Worm (Caenorhabditis elegans) whole organism, L1 larva: ENCODE results near the gene sysm-1.
A peak's percentile ranks its signal among the peaks of the same experiment; 100 is the strongest.

Experiments used
- C16A3.4 ChIP-seq: fragments of 150-350 bp; optimal IDR thresholded peaks from 2 replicates; lab custom pipeline; 2014; ENCODE audit warnings: missing biosample characterization, missing genetic modification characterization
- C34B4.2 ChIP-seq: sonication (generic microtip); optimal IDR thresholded peaks from 2 replicates; lab custom pipeline; 2017; ENCODE audit warnings: mild to moderate bottlenecking, missing genetic modification characterization, missing compliant biosample characterization
- F16B12.6 ChIP-seq: fragments of 150-350 bp; optimal IDR thresholded peaks from 2 replicates; lab custom pipeline; 2014; ENCODE audit warnings: missing biosample characterization, missing genetic modification characterization
- Y116A8C.19 ChIP-seq: sonication (generic microtip); optimal IDR thresholded peaks from 2 replicates; lab custom pipeline; 2016; ENCODE audit warnings: missing compliant biosample characterization, missing genetic modification characterization, borderline replicate concordance
- aha-1 ChIP-seq: fragments of 150-350 bp; optimal IDR thresholded peaks from 2 replicates; lab custom pipeline; 2014; ENCODE audit warnings: missing biosample characterization, missing genetic modification characterization
- aly-2 ChIP-seq: fragments of 150-350 bp; optimal IDR thresholded peaks from 2 replicates; lab custom pipeline; 2014; ENCODE audit warnings: missing biosample characterization, missing genetic modification characterization
- ama-1 ChIP-seq: fragments of 150-350 bp; optimal IDR thresholded peaks from 2 replicates; lab custom pipeline; 2014
- blmp-1 ChIP-seq: fragments of 150-350 bp; optimal IDR thresholded peaks from 2 replicates; lab custom pipeline; 2014; ENCODE audit warnings: missing biosample characterization, missing genetic modification characterization
- ceh-63 ChIP-seq: fragments of 200-800 bp; sonication (Bioruptor generic); optimal IDR thresholded peaks from 2 replicates; lab custom pipeline; 2018; ENCODE audit warnings: mild to moderate bottlenecking, missing genetic modification characterization, missing compliant biosample characterization
- ceh-82 ChIP-seq, 3 experiments: fragments of 150-350 bp in 1 of 3; sonication (generic microtip) in 2 of 3; optimal IDR thresholded peaks; 2 replicates each; lab custom pipeline; 2014 to 2017; ENCODE audit warnings: missing biosample characterization in 3 of 3, missing genetic modification characterization in 3 of 3
- ceh-88 ChIP-seq: fragments of 200-800 bp; sonication (Bioruptor generic); IDR thresholded peaks from 2 replicates; pipeline ENCODE4 v1.3.6; 2022; ENCODE audit warnings: missing genetic modification characterization, missing compliant biosample characterization
- ces-1 ChIP-seq: fragments of 150-350 bp; optimal IDR thresholded peaks from 2 replicates; lab custom pipeline; 2014; ENCODE audit warnings: missing biosample characterization, missing genetic modification reagents, missing genetic modification characterization
- dsc-1 ChIP-seq: sonication (generic microtip); optimal IDR thresholded peaks from 2 replicates; lab custom pipeline; 2016; ENCODE audit warnings: mild to moderate bottlenecking, missing genetic modification characterization, missing compliant biosample characterization
- efl-3 ChIP-seq: fragments of 200-800 bp; sonication (Bioruptor generic); optimal IDR thresholded peaks from 2 replicates; lab custom pipeline; 2018; ENCODE audit warnings: mild to moderate bottlenecking, missing genetic modification characterization, missing compliant biosample characterization
- elt-2 ChIP-seq: sonication (generic microtip); optimal IDR thresholded peaks from 2 replicates; lab custom pipeline; 2016; ENCODE audit warnings: missing genetic modification characterization, mild to moderate bottlenecking, inconsistent platforms, missing compliant biosample characterization, missing genetic modification reagents
- fkh-10 ChIP-seq: sonication (generic microtip); optimal IDR thresholded peaks from 2 replicates; lab custom pipeline; 2017; ENCODE audit warnings: missing biosample characterization, missing genetic modification reagents, missing genetic modification characterization
- fkh-4 ChIP-seq: sonication (generic microtip); optimal IDR thresholded peaks from 2 replicates; lab custom pipeline; 2016; ENCODE audit warnings: missing compliant biosample characterization, missing genetic modification characterization, borderline replicate concordance
- fkh-8 ChIP-seq: sonication (generic microtip); optimal IDR thresholded peaks from 2 replicates; lab custom pipeline; 2016; ENCODE audit warnings: mild to moderate bottlenecking, missing genetic modification characterization, missing compliant biosample characterization
- fos-1 ChIP-seq: fragments of 150-350 bp; optimal IDR thresholded peaks from 2 replicates; lab custom pipeline; 2014; ENCODE audit warnings: missing biosample characterization, missing genetic modification characterization
- grh-1 ChIP-seq: fragments of 200-800 bp; sonication (Bioruptor generic); IDR thresholded peaks from 2 replicates; pipeline ENCODE4 v1.3.6; 2022; ENCODE audit warnings: missing genetic modification reagents, missing genetic modification characterization, missing compliant biosample characterization
- hlh-4 ChIP-seq: sonication (generic microtip); optimal IDR thresholded peaks from 2 replicates; lab custom pipeline; 2016; ENCODE audit warnings: mild to moderate bottlenecking, missing genetic modification characterization, missing compliant biosample characterization
- irx-1 ChIP-seq: sonication (generic microtip); optimal IDR thresholded peaks from 2 replicates; lab custom pipeline; 2016; ENCODE audit warnings: missing genetic modification characterization, missing compliant biosample characterization
- isw-1 ChIP-seq: fragments of 200-800 bp; sonication (Bioruptor generic); IDR thresholded peaks from 2 replicates; pipeline ENCODE4 v1.3.6; 2022; ENCODE audit warnings: missing genetic modification characterization, missing compliant biosample characterization
- jun-1 ChIP-seq: fragments of 150-350 bp; optimal IDR thresholded peaks from 2 replicates; lab custom pipeline; 2014; ENCODE audit warnings: missing biosample characterization, missing genetic modification reagents, missing genetic modification characterization
- lin-13 ChIP-seq: fragments of 150-350 bp; optimal IDR thresholded peaks from 2 replicates; lab custom pipeline; 2014; ENCODE audit warnings: missing biosample characterization, missing genetic modification reagents, missing genetic modification characterization
- lir-3 ChIP-seq: sonication (generic microtip); optimal IDR thresholded peaks from 2 replicates; lab custom pipeline; 2016; ENCODE audit warnings: mild to moderate bottlenecking, missing genetic modification characterization, moderate library complexity, missing compliant biosample characterization; ENCODE audit not compliant: poor library complexity
- mab-9 ChIP-seq: fragments of 200-800 bp; sonication (Bioruptor generic); IDR thresholded peaks from 2 replicates; pipeline ENCODE4 v1.3.6; 2022; ENCODE audit warnings: missing genetic modification reagents, missing genetic modification characterization, missing compliant biosample characterization
- mdl-1 ChIP-seq, 2 experiments: fragments of 150-350 bp; optimal IDR thresholded peaks; 2 replicates each; lab custom pipeline; 2014 to 2017; ENCODE audit warnings: missing biosample characterization in 2 of 2, missing genetic modification characterization in 2 of 2, inconsistent platforms in 1 of 2
- mef-2 ChIP-seq: fragments of 150-350 bp; optimal IDR thresholded peaks from 2 replicates; lab custom pipeline; 2014; ENCODE audit warnings: missing biosample characterization, missing genetic modification characterization
- nhr-12 ChIP-seq: sonication (generic microtip); optimal IDR thresholded peaks from 2 replicates; lab custom pipeline; 2017; ENCODE audit warnings: missing biosample characterization, missing genetic modification characterization
- nhr-19 ChIP-seq: fragments of 200-800 bp; sonication (Bioruptor generic); conservative IDR thresholded peaks from 2 replicates; pipeline ENCODE4 v1.3.6; 2022; ENCODE audit warnings: missing genetic modification characterization, missing compliant biosample characterization
- nhr-20 ChIP-seq: sonication (generic microtip); optimal IDR thresholded peaks from 2 replicates; lab custom pipeline; 2016; ENCODE audit warnings: mild to moderate bottlenecking, missing genetic modification characterization, missing compliant biosample characterization
- nhr-237 ChIP-seq: fragments of 150-350 bp; optimal IDR thresholded peaks from 2 replicates; lab custom pipeline; 2014; ENCODE audit warnings: missing biosample characterization, missing genetic modification characterization
- nhr-76 ChIP-seq: sonication (generic microtip); optimal IDR thresholded peaks from 2 replicates; lab custom pipeline; 2017; ENCODE audit warnings: missing biosample characterization, missing genetic modification characterization
- nhr-84 ChIP-seq: sonication (generic microtip); optimal IDR thresholded peaks from 2 replicates; lab custom pipeline; 2017; ENCODE audit warnings: missing biosample characterization, missing genetic modification characterization
- nhr-85 ChIP-seq: sonication (generic microtip); peaks from one replicate; lab custom pipeline; 2016; ENCODE audit warnings: missing genetic modification characterization, inconsistent platforms, missing compliant biosample characterization
- nhr-90 ChIP-seq: sonication (generic microtip); optimal IDR thresholded peaks from 2 replicates; lab custom pipeline; 2016; ENCODE audit warnings: mild to moderate bottlenecking, missing genetic modification characterization, missing compliant biosample characterization; ENCODE audit not compliant: poor library complexity
- pax-3 ChIP-seq: fragments of 200-800 bp; sonication (Bioruptor generic); optimal IDR thresholded peaks from 2 replicates; lab custom pipeline; 2018; ENCODE audit warnings: mild to moderate bottlenecking, missing genetic modification characterization, moderate library complexity, missing compliant biosample characterization
- rnt-1 ChIP-seq: sonication (generic microtip); optimal IDR thresholded peaks from 2 replicates; lab custom pipeline; 2016; ENCODE audit warnings: mild to moderate bottlenecking, missing genetic modification characterization, moderate library complexity, missing compliant biosample characterization
- skn-1 ChIP-seq: fragments of 150-350 bp; optimal IDR thresholded peaks from 2 replicates; lab custom pipeline; 2014; ENCODE audit warnings: missing biosample characterization, missing genetic modification characterization
- snpc-4 ChIP-seq: fragments of 150-350 bp; optimal IDR thresholded peaks from 2 replicates; lab custom pipeline; 2014; ENCODE audit warnings: missing biosample characterization, missing genetic modification characterization
- sox-4 ChIP-seq: sonication (generic microtip); optimal IDR thresholded peaks from 2 replicates; lab custom pipeline; 2016; ENCODE audit warnings: missing genetic modification characterization, missing compliant biosample characterization
- sup-37 ChIP-seq: fragments of 200-800 bp; sonication (Bioruptor generic); optimal IDR thresholded peaks from 2 replicates; lab custom pipeline; 2018; ENCODE audit warnings: mild to moderate bottlenecking, missing genetic modification characterization, missing compliant biosample characterization
- swsn-7 ChIP-seq: sonication (generic microtip); optimal IDR thresholded peaks from 2 replicates; lab custom pipeline; 2016; ENCODE audit warnings: missing genetic modification characterization, missing compliant biosample characterization
- tbx-2 ChIP-seq: sonication (generic microtip); optimal IDR thresholded peaks from 2 replicates; lab custom pipeline; 2016; ENCODE audit warnings: missing genetic modification characterization, missing compliant biosample characterization
- tlp-1 ChIP-seq: fragments of 150-350 bp; optimal IDR thresholded peaks from 2 replicates; lab custom pipeline; 2014; ENCODE audit warnings: missing biosample characterization, missing genetic modification characterization
- unc-130 ChIP-seq: fragments of 150-350 bp; optimal IDR thresholded peaks from 2 replicates; lab custom pipeline; 2017; ENCODE audit warnings: missing biosample characterization, missing genetic modification characterization, inconsistent platforms
- unc-30 ChIP-seq: sonication (generic microtip); optimal IDR thresholded peaks from 2 replicates; lab custom pipeline; 2017; ENCODE audit warnings: missing biosample characterization, missing genetic modification characterization
- unc-62 ChIP-seq: fragments of 150-350 bp; optimal IDR thresholded peaks from 2 replicates; lab custom pipeline; 2014; ENCODE audit warnings: missing biosample characterization, missing genetic modification reagents, missing genetic modification characterization
- unc-86 ChIP-seq: sonication (generic microtip); optimal IDR thresholded peaks from 2 replicates; lab custom pipeline; 2016; ENCODE audit warnings: missing genetic modification characterization, missing compliant biosample characterization
- unc-98 ChIP-seq: fragments of 200-800 bp; sonication (Bioruptor generic); IDR thresholded peaks from 2 replicates; pipeline ENCODE4 v1.3.6; 2022; ENCODE audit warnings: missing genetic modification characterization, missing compliant biosample characterization
- xbp-1 ChIP-seq: sonication (generic microtip); optimal IDR thresholded peaks from 2 replicates; lab custom pipeline; 2016; ENCODE audit warnings: missing genetic modification characterization, missing compliant biosample characterization
- ztf-11 ChIP-seq, 2 experiments: sonication (generic microtip); optimal IDR thresholded peaks; 2 replicates each; lab custom pipeline; 2016 to 2017; ENCODE audit warnings: missing genetic modification characterization in 2 of 2, missing biosample characterization in 1 of 2, missing compliant biosample characterization in 1 of 2
- ztf-4 ChIP-seq: fragments of 150-350 bp; optimal IDR thresholded peaks from 2 replicates; lab custom pipeline; 2014; ENCODE audit warnings: missing biosample characterization, missing genetic modification characterization

sysm-1 gene

ce11 chrII:9099017-9099416 lies 16.0 kb upstream of the sysm-1 start, which contains the start of gene T24H10.1:
TSS of gene T24H10.1 (plus strand) at chrII:9099371.
- peak; percentile 45 for TF ChIP-seq lin-13 (GFP tag; lab: Kevin White, UChicago)
- no peak for TF ChIP-seq nhr-237
- peak; percentile 23 for TF ChIP-seq fkh-8 (tag; lab: Kevin White, UChicago)
- TF ChIP-seq mab-9 (GFP tag; lab: Robert Waterston, UW): no peak
- peak in 1 of 2 experiments; percentile 20 for TF ChIP-seq mdl-1 (tag; optimal IDR thresholded peaks at IDR 0.05; lab: Kevin White, UChicago)
- TF ChIP-seq nhr-19 (GFP tag; lab: Robert Waterston, UW): peak; percentile 80
- TF ChIP-seq ces-1: no peak
- TF ChIP-seq C16A3.4 (tag; lab: Kevin White, UChicago): peak; percentile 68
- peak; percentile 81 for TF ChIP-seq swsn-7
- TF ChIP-seq tbx-2 (tag; lab: Kevin White, UChicago): peak; percentile 71
- no peak for TF ChIP-seq efl-3
- TF ChIP-seq tlp-1 (tag; lab: Kevin White, UChicago): no peak
- TF ChIP-seq skn-1 (tag; lab: Kevin White, UChicago): peak; percentile 64
- TF ChIP-seq aly-2: peak; percentile 36
- TF ChIP-seq F16B12.6 (tag; lab: Kevin White, UChicago): peak; percentile 58
- peak; percentile 75 for TF ChIP-seq irx-1 (tag; lab: Kevin White, UChicago)
- TF ChIP-seq ztf-4 (tag; lab: Kevin White, UChicago): peak; percentile 36
- TF ChIP-seq nhr-20 (tag; lab: Kevin White, UChicago): peak; percentile 80
- TF ChIP-seq elt-2 (tag; lab: Kevin White, UChicago): peak; percentile 11
- peak; percentile 82 for TF ChIP-seq nhr-85
- no peak for TF ChIP-seq nhr-76 (tag; lab: Kevin White, UChicago)
- peak; percentile 38 for TF ChIP-seq jun-1 (tag; lab: Kevin White, UChicago)
- TF ChIP-seq pax-3 (tag; lab: Kevin White, UChicago): peak; percentile 14
- no peak for TF ChIP-seq fos-1 (tag; lab: Kevin White, UChicago)
- peak; percentile 89 for TF ChIP-seq rnt-1 (tag; lab: Kevin White, UChicago)
- peak; percentile 58 for TF ChIP-seq sup-37 (GFP tag; lab: Kevin White, UChicago)
- TF ChIP-seq sox-4 (tag; lab: Kevin White, UChicago): peak; percentile 20
- peak; percentile 81 for TF ChIP-seq nhr-90 (tag; lab: Kevin White, UChicago)
- TF ChIP-seq unc-130 (tag; lab: Kevin White, UChicago): peak; percentile 12
- TF ChIP-seq Y116A8C.19: no peak
- peak in 1 of 2 experiments; percentile 47 for TF ChIP-seq ztf-11 (tag; optimal IDR thresholded peaks at IDR 0.05; lab: Kevin White, UChicago)
- TF ChIP-seq C34B4.2 (tag; lab: Kevin White, UChicago): no peak
- TF ChIP-seq aha-1: no peak
- TF ChIP-seq unc-98 (GFP tag; lab: Robert Waterston, UW): no peak
- TF ChIP-seq nhr-84 (tag; lab: Kevin White, UChicago): no peak
- TF ChIP-seq unc-30 (tag; lab: Kevin White, UChicago): no peak
- peak; percentile 9 for TF ChIP-seq lir-3 (tag; lab: Kevin White, UChicago)
- TF ChIP-seq isw-1 (GFP tag; lab: Robert Waterston, UW): peak; percentile 61
- TF ChIP-seq unc-86: peak; percentile 71
- TF ChIP-seq blmp-1 (tag; lab: Kevin White, UChicago): peak; percentile 18
- TF ChIP-seq ceh-82 (tag; optimal IDR thresholded peaks at IDR 0.05; lab: Kevin White, UChicago): peak; percentile 67 to 68 (median 67)
- TF ChIP-seq unc-62 (GFP tag; lab: Kevin White, UChicago): no peak
- TF ChIP-seq grh-1 (GFP tag; lab: Robert Waterston, UW): peak; percentile 54
- TF ChIP-seq fkh-10 (GFP tag; lab: Kevin White, UChicago): no peak
- peak; percentile 80 for TF ChIP-seq dsc-1 (tag; lab: Kevin White, UChicago)
- peak; percentile 64 for TF ChIP-seq snpc-4 (tag; lab: Kevin White, UChicago)
- TF ChIP-seq ceh-88 (GFP tag; lab: Robert Waterston, UW): no peak
- no peak for TF ChIP-seq hlh-4 (tag; lab: Kevin White, UChicago)
- TF ChIP-seq ama-1: no peak
- peak; percentile 25 for TF ChIP-seq mef-2 (tag; lab: Kevin White, UChicago)
- no peak for TF ChIP-seq nhr-12
- no peak for TF ChIP-seq fkh-4 (tag; lab: Kevin White, UChicago)
- TF ChIP-seq ceh-63 (GFP tag; lab: Kevin White, UChicago): no peak
- peak; percentile 71 for TF ChIP-seq xbp-1 (tag; lab: Kevin White, UChicago)
